Worm (Caenorhabditis elegans) whole organism, mixed stage, embryonic: Measurements from ENCODE around the gene grl-2.

Experiments used
- ceh-83 ChIP-seq: fragments of 200-800 bp; sonication (Bioruptor generic); optimal IDR thresholded peaks from 2 replicates; lab custom pipeline; 2018; ENCODE audit warnings: mild to moderate bottlenecking, missing genetic modification characterization, missing compliant biosample characterization
- elt-3 ChIP-seq: fragments of 150-350 bp; optimal IDR thresholded peaks from 2 replicates; lab custom pipeline; 2014; ENCODE audit warnings: missing biosample characterization, missing genetic modification characterization
- flh-1 ChIP-seq: fragments of 200-800 bp; sonication (Bioruptor generic); optimal IDR thresholded peaks from 2 replicates; lab custom pipeline; 2018; ENCODE audit warnings: mild to moderate bottlenecking, missing genetic modification characterization, moderate library complexity, missing compliant biosample characterization
- hlh-1 ChIP-seq: fragments of 150-350 bp; optimal IDR thresholded peaks from 2 replicates; lab custom pipeline; 2014; ENCODE audit warnings: missing biosample characterization, missing genetic modification reagents, missing genetic modification characterization
- lin-13 ChIP-seq: fragments of 150-350 bp; optimal IDR thresholded peaks from 2 replicates; lab custom pipeline; 2014; ENCODE audit warnings: missing biosample characterization, missing genetic modification characterization
- mab-5 ChIP-seq: fragments of 150-350 bp; optimal IDR thresholded peaks from 2 replicates; lab custom pipeline; 2014; ENCODE audit warnings: missing biosample characterization, missing genetic modification characterization
- mep-1 ChIP-seq: fragments of 150-350 bp; optimal IDR thresholded peaks from 2 replicates; lab custom pipeline; 2017; ENCODE audit warnings: missing biosample characterization, missing genetic modification reagents, missing genetic modification characterization, inconsistent platforms
- nhr-12 ChIP-seq: fragments of 150-350 bp; optimal IDR thresholded peaks from 2 replicates; lab custom pipeline; 2014; ENCODE audit warnings: missing biosample characterization, missing genetic modification characterization
- nhr-237 ChIP-seq: fragments of 150-350 bp; optimal IDR thresholded peaks from 2 replicates; lab custom pipeline; 2014; ENCODE audit warnings: missing biosample characterization, missing genetic modification characterization
- nhr-28 ChIP-seq: fragments of 150-350 bp; optimal IDR thresholded peaks from 2 replicates; lab custom pipeline; 2014; ENCODE audit warnings: missing biosample characterization, missing genetic modification characterization
- pha-4 ChIP-seq: fragments of 150-350 bp; optimal IDR thresholded peaks from 2 replicates; lab custom pipeline; 2018; ENCODE audit warnings: missing biosample characterization, missing genetic modification reagents, missing genetic modification characterization

ce11 chrV:12898583-12899232, 46.2 kb upstream of the grl-2 start:
- TF ChIP-seq nhr-28 (tag; lab: Kevin White, UChicago), result no peak
- TF ChIP-seq hlh-1 (tag; lab: Kevin White, UChicago), result no peak
- TF ChIP-seq flh-1 (GFP tag; lab: Kevin White, UChicago), result no peak
- no peak for TF ChIP-seq pha-4 (tag; lab: Kevin White, UChicago)
- TF ChIP-seq lin-13 (tag; lab: Kevin White, UChicago), result no peak
- TF ChIP-seq nhr-237 (tag; lab: Kevin White, UChicago), result no peak
- no peak for TF ChIP-seq mab-5 (tag; lab: Kevin White, UChicago)
- no peak for TF ChIP-seq nhr-12
- TF ChIP-seq elt-3, result no peak
- no peak for TF ChIP-seq ceh-83 (GFP tag; lab: Kevin White, UChicago)
- TF ChIP-seq mep-1, result no peak
